Fruit fly (Drosophila melanogaster): ENCODE results near the gene Brd8.

Brd8 gene

dm6 chr3R:29218001-29218400 lies 5.3 kb upstream of the Brd8 start (continued):
- TF ChIP-seq Blimp-1 (GFP tag; optimal IDR thresholded peaks at IDR 0.05), result peak; percentile 28
- TF ChIP-seq Dip2 (GFP tag; IDR thresholded peaks at IDR 0.05), result no peak
- TF ChIP-seq CG2678 (tag; optimal IDR thresholded peaks at IDR 0.05), result peak; percentile 19
- TF ChIP-seq CG10979 (tag; optimal IDR thresholded peaks at IDR 0.05), result peak; percentile 37
- TF ChIP-seq kni (GFP tag; optimal IDR thresholded peaks at IDR 0.05), result no peak
- TF ChIP-seq pfk (GFP tag; optimal IDR thresholded peaks at IDR 0.05), result no peak
- no peak for TF ChIP-seq Optix (GFP tag; IDR thresholded peaks at IDR 0.05)
- peak; percentile 46 for TF ChIP-seq CG2712 (tag; optimal IDR thresholded peaks at IDR 0.05)
- TF ChIP-seq ci (GFP tag; IDR thresholded peaks at IDR 0.05), result no peak
- TF ChIP-seq Aef1 (GFP tag; IDR thresholded peaks at IDR 0.05), result no peak
- no peak for TF ChIP-seq wdn (GFP tag; IDR thresholded peaks at IDR 0.05)
- TF ChIP-seq jumu (GFP tag; optimal IDR thresholded peaks at IDR 0.05), result no peak
- TF ChIP-seq Sox102F (GFP tag; optimal IDR thresholded peaks at IDR 0.05), result peak; percentile 23
- TF ChIP-seq Abd-B (GFP tag; optimal IDR thresholded peaks at IDR 0.05), result no peak
- no peak for TF ChIP-seq fd64A (GFP tag; optimal IDR thresholded peaks at IDR 0.05)
- no peak for TF ChIP-seq HmgD (GFP tag; optimal IDR thresholded peaks at IDR 0.05)
- TF ChIP-seq CG17568 (GFP tag; optimal IDR thresholded peaks at IDR 0.05), result no peak
- peak; percentile 11 for TF ChIP-seq fd96Cb (tag; optimal IDR thresholded peaks at IDR 0.05)
- TF ChIP-seq CG14860 (GFP tag; IDR thresholded peaks at IDR 0.05; ENCODE audit: partially characterized antibody), result no peak
- no peak for TF ChIP-seq CG11695 (GFP tag; IDR thresholded peaks at IDR 0.05)
- no peak for TF ChIP-seq fu2 (GFP tag; optimal IDR thresholded peaks at IDR 0.05)
- no peak for TF ChIP-seq nerfin-1 (tag; optimal IDR thresholded peaks at IDR 0.05)
- no peak for TF ChIP-seq Dip3 (GFP tag; optimal IDR thresholded peaks at IDR 0.05)
- TF ChIP-seq CG6689 (GFP tag; IDR thresholded peaks at IDR 0.05), result no peak
- no peak for TF ChIP-seq gce (GFP tag; IDR thresholded peaks at IDR 0.05)
- TF ChIP-seq CG8388 (GFP tag; optimal IDR thresholded peaks at IDR 0.05), result no peak
- no peak for TF ChIP-seq Jarid2 (GFP tag; optimal IDR thresholded peaks at IDR 0.05)
- no peak for TF ChIP-seq Chrac-16 (GFP tag; optimal IDR thresholded peaks at IDR 0.05)
- no peak for TF ChIP-seq CG10147 (GFP tag; optimal IDR thresholded peaks at IDR 0.05)
- TF ChIP-seq CG16863 (GFP tag; optimal IDR thresholded peaks at IDR 0.05), result no peak
- TF ChIP-seq dysf (GFP tag; IDR thresholded peaks at IDR 0.05), result no peak
- TF ChIP-seq crp (GFP tag; optimal IDR thresholded peaks at IDR 0.05), result no peak
- no peak for TF ChIP-seq CG31224 (GFP tag; IDR thresholded peaks at IDR 0.05)
- TF ChIP-seq TFAM (GFP tag; optimal IDR thresholded peaks at IDR 0.05), result no peak
- no peak for TF ChIP-seq ERR (GFP tag; optimal IDR thresholded peaks at IDR 0.05)
- TF ChIP-seq Xrp1 (GFP tag; IDR thresholded peaks at IDR 0.05), result 0 out of 2 replicates have a peak, but pooled peaks have one; percentile 33
- TF ChIP-seq tio (GFP tag; optimal IDR thresholded peaks at IDR 0.05), result no peak
- TF ChIP-seq CG9609 (GFP tag; optimal IDR thresholded peaks at IDR 0.05), result no peak
- TF ChIP-seq ara (GFP tag; IDR thresholded peaks at IDR 0.05), result peak; percentile 6; the same call in 1 of the 2 replicates
- no peak for TF ChIP-seq her (GFP tag; optimal IDR thresholded peaks at IDR 0.05)
- no peak for TF ChIP-seq CG13775 (GFP tag; optimal IDR thresholded peaks at IDR 0.05)
- TF ChIP-seq ATbp (GFP tag; optimal IDR thresholded peaks at IDR 0.05), result no peak
- TF ChIP-seq CG17186 (GFP tag; optimal IDR thresholded peaks at IDR 0.05), result no peak
- TF ChIP-seq MBD-R2 (GFP tag; IDR thresholded peaks at IDR 0.05), result no peak
- TF ChIP-seq Dbx (GFP tag; IDR thresholded peaks at IDR 0.05), result no peak
- TF ChIP-seq Six4 (GFP tag; optimal IDR thresholded peaks at IDR 0.05), result no peak
- TF ChIP-seq bcd (GFP tag; optimal IDR thresholded peaks at IDR 0.05), result no peak
- TF ChIP-seq Kr (GFP tag; optimal IDR thresholded peaks at IDR 0.05), result no peak
- TF ChIP-seq CG9876 (GFP tag; optimal IDR thresholded peaks at IDR 0.05), result no peak
- TF ChIP-seq CG8944 (GFP tag; optimal IDR thresholded peaks at IDR 0.05), result no peak
- peak; percentile 42 for TF ChIP-seq cg (GFP tag; optimal IDR thresholded peaks at IDR 0.05)
- TF ChIP-seq CG15696 (tag; optimal IDR thresholded peaks at IDR 0.05), result no peak
